Worm (Caenorhabditis elegans): ENCODE measurements around the gene swt-3.

DNA sequence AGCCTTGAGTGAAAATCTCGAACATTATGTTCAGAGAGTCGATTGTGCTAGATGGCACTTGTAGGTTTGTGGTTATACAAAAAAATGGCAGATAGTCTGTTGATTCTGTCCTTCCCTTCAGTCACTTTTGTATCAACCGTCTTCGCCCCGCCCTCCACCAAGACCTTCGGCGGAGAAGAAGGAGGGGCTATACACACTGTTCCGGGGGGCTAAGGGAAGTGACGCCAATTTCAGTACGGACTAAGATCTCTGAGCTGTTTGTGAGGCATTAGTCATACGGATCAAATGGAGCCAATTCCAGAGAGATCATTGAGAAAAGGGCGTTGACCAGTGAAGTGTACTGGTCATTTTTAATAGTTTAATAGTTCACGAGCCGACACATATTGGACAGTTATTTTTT is at the start of gene swt-3:
- TF ChIP-seq nhr-120 (GFP tag; IDR thresholded peaks at IDR 0.05) (no peak), F57C9.4 (tag; optimal IDR thresholded peaks at IDR 0.05) (no peak), ama-1 (optimal IDR thresholded peaks at IDR 0.05) (no peak), ama-1 (GFP tag; optimal IDR thresholded peaks at IDR 0.05) (no peak), nhr-90 (tag; optimal IDR thresholded peaks at IDR 0.05) (no peak), pbrm-1 (GFP tag; IDR thresholded peaks at IDR 0.05) (no peak), Y53G8AR.9 (GFP tag; conservative IDR thresholded peaks at IDR 0.05) (no peak), sea-2 (GFP tag; IDR thresholded peaks at IDR 0.05) (no peak), gei-17 (GFP tag; optimal IDR thresholded peaks at IDR 0.05) (no peak), ceh-58 (GFP tag; IDR thresholded peaks at IDR 0.05) (no peak), dpl-1 (GFP tag; optimal IDR thresholded peaks at IDR 0.05) (no peak), hsf-1 (GFP tag; IDR thresholded peaks at IDR 0.05) (no peak), ceh-100 (GFP tag; IDR thresholded peaks at IDR 0.05) (no peak), lin-35 (GFP tag; optimal IDR thresholded peaks at IDR 0.05) (no peak)
